Fruit fly (Drosophila melanogaster) S2 (cell line): Measurements from ENCODE around the gene CG16959.

Experiments used
- CG8478 ChIP-seq: fragments of >200 bp; optimal IDR thresholded peaks from 2 replicates; lab custom pipeline; 2018
- CTCF ChIP-seq, 2 experiments: fragments of >200 bp; optimal IDR thresholded peaks; 2 replicates each; lab custom pipeline; 2018

dm6 chr3L:15169795-15170194, 44.7 kb upstream of the CG16959 start:
- TF ChIP-seq CG8478 (lab: Kevin White, UChicago), result no peak
- no peak for TF ChIP-seq CTCF (optimal IDR thresholded peaks at IDR 0.05; lab: Kevin White, UChicago)
